Worm (Caenorhabditis elegans): ENCODE results near the gene srsx-2.
"Not testable (repeated sequence)": the region's sequence is repeated elsewhere in the genome, so short reads cannot be mapped to it uniquely, and the experiment has no call there.

srsx-2 gene

DNA sequence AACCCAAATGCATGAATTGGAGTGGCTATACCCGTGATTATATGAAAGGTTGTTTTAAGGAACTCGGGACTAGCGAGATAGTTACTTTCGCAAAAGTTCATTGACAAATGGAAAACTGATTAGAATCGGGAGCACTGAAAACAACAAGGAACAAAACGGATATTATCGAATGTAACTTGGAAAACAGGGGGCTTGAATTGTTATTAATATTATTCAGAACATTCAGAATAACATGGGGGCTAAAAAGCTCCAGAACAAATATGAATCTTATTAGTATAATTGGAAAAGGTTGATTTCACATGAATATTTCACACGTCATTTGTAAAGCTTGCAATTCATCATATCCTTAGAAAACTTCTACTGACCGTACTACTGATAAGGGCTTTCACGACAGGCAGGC, 33.3 kb upstream of the srsx-2 start, which contains the start of gene srh-235:
Gene srh-235, minus strand, starts transcription at position 101 of the 400 bp plus-strand sequence.
- TF ChIP-seq ztf-11 (tag; optimal IDR thresholded peaks at IDR 0.05) (no peak), ama-1 (optimal IDR thresholded peaks at IDR 0.05) (no peak), ztf-4 (tag; optimal IDR thresholded peaks at IDR 0.05) (no peak), aly-2 (tag; optimal IDR thresholded peaks at IDR 0.05) (no peak), peb-1 (tag; optimal IDR thresholded peaks at IDR 0.05) (no peak), R02D3.7 (tag; optimal IDR thresholded peaks at IDR 0.05) (no peak), nhr-10 (tag; optimal IDR thresholded peaks at IDR 0.05) (no peak), ceh-16 (tag; optimal IDR thresholded peaks at IDR 0.05) (no peak), nhr-77 (tag; optimal IDR thresholded peaks at IDR 0.05) (no peak), lin-11 (tag; optimal IDR thresholded peaks at IDR 0.05) (no peak), fos-1 (tag; optimal IDR thresholded peaks at IDR 0.05) (no peak), crh-2 (tag; optimal IDR thresholded peaks at IDR 0.05) (no peak), unc-62 (GFP tag; optimal IDR thresholded peaks at IDR 0.05) (no peak), ZK546.5 (tag; optimal IDR thresholded peaks at IDR 0.05) (no peak)

DNA sequence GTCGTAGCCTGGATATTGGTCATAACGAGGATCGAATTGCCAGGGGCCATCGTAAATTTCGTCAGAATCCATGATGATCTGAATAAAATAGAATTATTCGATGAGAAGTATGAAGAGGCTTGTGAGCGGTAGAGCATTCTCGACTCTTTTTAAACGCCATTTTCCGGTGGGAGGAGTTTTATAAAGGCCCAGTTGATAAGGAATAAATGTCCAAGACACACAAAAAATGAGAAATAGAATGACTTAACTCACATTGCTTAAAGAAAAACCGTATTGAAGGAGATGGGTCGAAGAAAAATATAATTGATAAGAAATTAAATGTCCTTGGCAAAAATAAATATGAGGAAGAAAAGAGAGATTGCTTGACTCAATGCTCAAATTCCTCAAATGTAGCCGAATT, 31.0 kb upstream of the srsx-2 start, which contains the start of gene F20E11.17:
Gene F20E11.17, minus strand, starts transcription at position 101 of the 400 bp plus-strand sequence.
- TF ChIP-seq fos-1 (tag; optimal IDR thresholded peaks at IDR 0.05) (no peak), sma-3 (GFP tag; optimal IDR thresholded peaks at IDR 0.05) (no peak), mab-5 (tag; optimal IDR thresholded peaks at IDR 0.05) (no peak), unc-62 (GFP tag; optimal IDR thresholded peaks at IDR 0.05) (no peak), aly-2 (tag; optimal IDR thresholded peaks at IDR 0.05) (no peak), nhr-21 (tag; optimal IDR thresholded peaks at IDR 0.05) (no peak)

DNA sequence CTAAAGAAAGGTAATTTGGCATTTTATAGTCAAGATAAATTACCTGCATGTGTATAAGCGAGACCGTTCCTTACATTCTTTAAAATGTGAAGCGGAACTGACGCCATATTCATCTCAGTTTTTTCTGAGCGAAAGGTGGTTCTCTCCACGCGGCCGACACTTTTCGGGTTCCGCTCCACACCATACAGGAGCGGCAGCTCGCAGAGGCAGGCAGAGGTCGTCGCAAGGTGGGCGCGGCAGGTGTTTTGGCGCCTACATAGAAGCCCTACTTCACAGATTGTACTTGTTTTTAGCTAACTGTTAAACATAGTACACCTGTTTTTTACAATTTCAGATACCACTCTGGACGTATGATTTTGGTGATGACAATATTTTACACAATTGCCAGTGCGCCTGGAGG, 29.7 kb upstream of the srsx-2 start:
- TF ChIP-seq Y55F3AM.14 (GFP tag; optimal IDR thresholded peaks at IDR 0.05) (no peak), crh-2 (tag; optimal IDR thresholded peaks at IDR 0.05) (no peak), snpc-4 (tag; optimal IDR thresholded peaks at IDR 0.05) (no peak), elt-1 (tag; optimal IDR thresholded peaks at IDR 0.05) (no peak)

DNA sequence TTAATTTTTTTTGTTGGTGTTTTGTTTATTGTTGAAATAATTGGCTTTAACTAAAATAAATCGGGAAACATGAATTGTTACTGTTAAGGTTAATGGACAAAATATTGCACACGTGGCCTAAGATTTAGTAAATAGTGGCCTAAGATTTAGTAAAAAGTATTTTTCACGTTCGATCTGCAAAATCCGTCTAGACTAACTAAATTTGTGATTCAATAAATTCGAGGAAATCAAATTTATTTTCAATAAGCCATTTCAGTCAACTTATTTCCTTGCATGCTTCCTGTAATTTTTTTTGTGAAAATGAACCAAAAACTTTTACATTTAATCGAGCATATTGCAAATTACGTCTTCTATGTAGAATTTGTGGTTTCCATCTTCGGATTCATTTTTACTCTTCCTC, 28.5 kb upstream of the srsx-2 start, which contains the start of gene srw-72:
Gene srw-72, plus strand, starts transcription at position 301 of the 400 bp plus-strand sequence.
- TF ChIP-seq nhr-129 (tag; optimal IDR thresholded peaks at IDR 0.05) (no peak), ceh-82 (tag; optimal IDR thresholded peaks at IDR 0.05) (no peak), nhr-10 (tag; optimal IDR thresholded peaks at IDR 0.05) (no peak), nhr-12 (tag; optimal IDR thresholded peaks at IDR 0.05) (no peak), C34F6.9 (tag; optimal IDR thresholded peaks at IDR 0.05) (no peak), nhr-25 (tag; optimal IDR thresholded peaks at IDR 0.05) (no peak), nhr-21 (tag; optimal IDR thresholded peaks at IDR 0.05) (no peak), ZK546.5 (tag; optimal IDR thresholded peaks at IDR 0.05) (no peak), elt-1 (tag; optimal IDR thresholded peaks at IDR 0.05) (no peak), elt-3 (tag; optimal IDR thresholded peaks at IDR 0.05) (no peak), nhr-11 (tag; optimal IDR thresholded peaks at IDR 0.05) (no peak), peb-1 (tag; optimal IDR thresholded peaks at IDR 0.05) (no peak), ama-1 (optimal IDR thresholded peaks at IDR 0.05) (no peak), F13H6.1 (tag; optimal IDR thresholded peaks at IDR 0.05) (no peak)

DNA sequence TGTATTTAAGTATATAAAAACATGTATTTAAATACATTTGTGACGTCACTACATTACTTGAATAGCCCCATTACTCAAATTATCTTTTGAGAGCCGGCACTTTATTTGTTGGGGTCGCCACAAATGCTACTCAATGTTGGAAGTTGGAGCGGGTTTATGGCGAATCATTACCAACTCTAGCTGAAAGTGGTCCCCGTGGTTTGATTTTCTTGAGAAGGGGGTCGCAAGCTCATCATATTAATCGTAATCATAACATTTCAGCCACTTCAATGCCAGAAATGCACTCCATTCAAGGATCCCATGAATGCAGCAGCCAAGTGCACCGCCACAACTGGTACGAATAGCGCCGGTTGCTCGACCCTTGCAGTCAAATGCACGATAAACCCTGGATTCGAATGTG, 26.1 kb upstream of the srsx-2 start, which contains the start of gene F20E11.7:
Gene F20E11.7, plus strand, starts transcription at position 301 of the 400 bp plus-strand sequence.
- not testable (repeated sequence) for TF ChIP-seq skn-1, crh-2, peb-1 (tag; optimal IDR thresholded peaks at IDR 0.05)

DNA sequence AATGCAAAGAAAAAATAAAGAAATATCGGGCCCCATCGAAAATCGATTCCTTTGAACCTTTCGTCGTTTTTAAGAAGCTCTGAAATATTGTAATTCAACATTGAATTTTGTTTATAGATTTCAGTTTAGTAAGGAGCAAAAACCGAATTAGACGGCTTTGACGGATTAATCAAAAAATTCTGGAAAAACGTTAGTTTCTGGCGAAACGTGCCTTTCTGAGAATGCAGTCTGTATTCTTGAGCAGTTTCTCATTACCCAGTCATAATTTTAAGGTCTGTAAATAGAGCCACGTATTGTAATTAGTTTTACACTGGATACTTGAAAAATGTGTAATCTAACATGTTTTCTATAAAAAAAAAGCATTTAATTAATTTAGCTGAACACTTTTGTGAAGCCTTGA, 21.8 kb upstream of the srsx-2 start, which contains the start of gene srz-48:
Gene srz-48, minus strand, starts transcription at position 101 of the 400 bp plus-strand sequence.
- TF ChIP-seq unc-62 (GFP tag; optimal IDR thresholded peaks at IDR 0.05) (no peak), ztf-4 (tag; optimal IDR thresholded peaks at IDR 0.05) (no peak), elt-3 (tag; optimal IDR thresholded peaks at IDR 0.05) (no peak)

DNA sequence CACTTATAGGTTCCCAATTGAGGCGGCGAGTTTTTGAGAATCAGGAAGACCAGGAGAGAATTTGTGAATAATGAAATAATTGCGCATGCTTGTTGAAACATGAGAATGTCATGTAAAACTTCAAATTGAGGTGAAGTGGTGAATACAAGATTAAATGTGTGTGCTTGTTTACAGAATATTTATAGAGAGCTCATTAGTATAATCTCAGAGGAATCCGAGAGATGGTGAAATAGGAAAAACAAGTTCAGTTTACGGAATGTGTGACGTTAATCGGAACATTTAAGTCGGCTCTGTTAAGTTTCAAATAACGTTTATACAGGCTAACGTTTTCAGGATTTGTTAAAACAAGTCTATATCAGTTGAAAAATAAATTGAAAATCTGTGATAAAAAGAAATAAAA, 19.9 kb upstream of the srsx-2 start, which contains the start of gene str-200:
Gene str-200, minus strand, starts transcription at position 101 of the 400 bp plus-strand sequence.
- TF ChIP-seq skn-1 (tag; optimal IDR thresholded peaks at IDR 0.05) (no peak), lin-39 (tag; optimal IDR thresholded peaks at IDR 0.05) (no peak), blmp-1 (tag; optimal IDR thresholded peaks at IDR 0.05; ENCODE audit: insufficient read depth) (no peak)
